Worm (Caenorhabditis elegans) whole organism, early embryonic: Measurements from ENCODE around the gene fbxb-47.

Experiments used
- B0310.2 ChIP-seq: sonication (generic microtip); optimal IDR thresholded peaks from 2 replicates; lab custom pipeline; 2016; ENCODE audit warnings: mild to moderate bottlenecking, missing genetic modification characterization, missing compliant biosample characterization
- F13C5.2 ChIP-seq: sonication (generic microtip); optimal IDR thresholded peaks from 2 replicates; lab custom pipeline; 2017; ENCODE audit warnings: mild to moderate bottlenecking, missing genetic modification characterization, inconsistent platforms, missing compliant biosample characterization
- aly-1 ChIP-seq: sonication (generic microtip); optimal IDR thresholded peaks from 2 replicates; lab custom pipeline; 2016; ENCODE audit warnings: missing genetic modification characterization, missing compliant biosample characterization
- ama-1 ChIP-seq: fragments of 150-350 bp; optimal IDR thresholded peaks from 2 replicates; lab custom pipeline; 2014
- ceh-13 ChIP-seq: fragments of 200-800 bp; sonication (Bioruptor generic); optimal IDR thresholded peaks from 2 replicates; lab custom pipeline; 2018; ENCODE audit warnings: mild to moderate bottlenecking, missing genetic modification characterization, missing compliant biosample characterization
- ceh-36 ChIP-seq: sonication (generic microtip); optimal IDR thresholded peaks from 2 replicates; lab custom pipeline; 2016; ENCODE audit warnings: missing genetic modification characterization, inconsistent platforms, missing compliant biosample characterization
- ets-7 ChIP-seq: sonication (generic microtip); optimal IDR thresholded peaks from 2 replicates; lab custom pipeline; 2016; ENCODE audit warnings: missing genotype, missing genetic modification characterization, missing compliant biosample characterization
- flt-1 ChIP-seq: fragments of 200-800 bp; sonication (Bioruptor generic); IDR thresholded peaks from 2 replicates; pipeline ENCODE4 v1.3.6; 2022; ENCODE audit warnings: missing genetic modification characterization, missing compliant biosample characterization
- hmbx-1 ChIP-seq: sonication (generic microtip); optimal IDR thresholded peaks from 2 replicates; lab custom pipeline; 2016; ENCODE audit warnings: mild to moderate bottlenecking, missing genetic modification characterization, missing compliant biosample characterization
- hmg-4 ChIP-seq: fragments of 200-800 bp; sonication (Bioruptor generic); optimal IDR thresholded peaks from 2 replicates; lab custom pipeline; 2018; ENCODE audit warnings: mild to moderate bottlenecking, missing genetic modification characterization, missing compliant biosample characterization
- hnd-1 ChIP-seq: sonication (generic microtip); optimal IDR thresholded peaks from 2 replicates; lab custom pipeline; 2016; ENCODE audit warnings: missing genetic modification characterization, missing compliant biosample characterization
- pes-1 ChIP-seq: fragments of 200-800 bp; sonication (Bioruptor generic); IDR thresholded peaks from 2 replicates; pipeline ENCODE4 v1.3.6; 2022; ENCODE audit warnings: missing genetic modification reagents, missing genetic modification characterization, missing compliant biosample characterization
- scrt-1 ChIP-seq: fragments of 200-800 bp; sonication (Bioruptor generic); IDR thresholded peaks from 2 replicates; pipeline ENCODE4 v1.3.6; 2022; ENCODE audit warnings: missing genetic modification characterization, missing compliant biosample characterization
- sea-1 ChIP-seq: fragments of 200-800 bp; sonication (Bioruptor generic); conservative IDR thresholded peaks from 2 replicates; pipeline ENCODE4 v1.3.6; 2022; ENCODE audit warnings: missing genetic modification characterization, missing compliant biosample characterization
- tbx-11 ChIP-seq: fragments of 200-800 bp; sonication (Bioruptor generic); IDR thresholded peaks from 2 replicates; pipeline ENCODE4 v1.3.6; 2022; ENCODE audit warnings: missing genetic modification characterization, missing compliant biosample characterization
- tbx-37 ChIP-seq: fragments of 200-800 bp; sonication (Bioruptor generic); conservative IDR thresholded peaks from 2 replicates; pipeline ENCODE4 v1.3.6; 2022; ENCODE audit warnings: missing genetic modification reagents, missing genetic modification characterization, missing compliant biosample characterization
- tra-4 ChIP-seq: sonication (generic microtip); optimal IDR thresholded peaks from 2 replicates; lab custom pipeline; 2017; ENCODE audit warnings: missing genetic modification characterization, missing compliant biosample characterization

The fbxb-47 gene

DNA sequence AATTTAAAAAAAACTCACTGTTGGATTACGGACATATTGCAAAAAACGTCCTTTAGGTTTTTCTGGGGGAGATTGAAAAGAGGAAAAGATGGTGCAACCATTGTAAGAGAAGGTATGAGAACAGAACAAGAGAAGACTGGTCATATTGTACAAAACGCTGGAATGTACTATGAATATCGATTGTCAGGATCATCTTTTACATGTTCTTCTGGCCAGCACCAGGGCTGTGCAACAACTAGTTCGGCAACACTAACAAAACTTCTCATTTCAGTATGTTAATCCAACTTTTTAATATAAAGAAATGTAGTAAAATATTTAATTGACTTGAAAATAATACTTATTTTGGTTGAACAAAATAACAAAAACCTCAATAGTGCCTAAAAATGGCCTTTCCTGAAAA is at the start of gene fbxb-47:
TSS of gene fbxb-47 (minus strand) at position 101 of the 400 bp plus-strand sequence.
- no peak for TF ChIP-seq sea-1
- TF ChIP-seq flt-1 (GFP tag; lab: Robert Waterston, UW): no peak
- no peak for TF ChIP-seq hmg-4 (GFP tag; lab: Kevin White, UChicago)
- TF ChIP-seq ets-7: no peak
- no peak for TF ChIP-seq pes-1 (GFP tag; lab: Robert Waterston, UW)
- TF ChIP-seq ceh-13 (GFP tag; lab: Kevin White, UChicago): no peak
- TF ChIP-seq aly-1: no peak
- no peak for TF ChIP-seq ama-1 (lab: Kevin White, UChicago)
- no peak for TF ChIP-seq B0310.2 (tag; lab: Kevin White, UChicago)
- no peak for TF ChIP-seq hmbx-1 (tag; lab: Kevin White, UChicago)
- no peak for TF ChIP-seq ceh-36 (tag; lab: Kevin White, UChicago)
- TF ChIP-seq F13C5.2 (tag; lab: Kevin White, UChicago): no peak
- TF ChIP-seq hnd-1: no peak
- no peak for TF ChIP-seq tra-4 (tag; lab: Kevin White, UChicago)
- no peak for TF ChIP-seq scrt-1 (GFP tag; lab: Robert Waterston, UW)
- no peak for TF ChIP-seq tbx-37 (GFP tag; lab: Robert Waterston, UW)
- TF ChIP-seq tbx-11: no peak

DNA sequence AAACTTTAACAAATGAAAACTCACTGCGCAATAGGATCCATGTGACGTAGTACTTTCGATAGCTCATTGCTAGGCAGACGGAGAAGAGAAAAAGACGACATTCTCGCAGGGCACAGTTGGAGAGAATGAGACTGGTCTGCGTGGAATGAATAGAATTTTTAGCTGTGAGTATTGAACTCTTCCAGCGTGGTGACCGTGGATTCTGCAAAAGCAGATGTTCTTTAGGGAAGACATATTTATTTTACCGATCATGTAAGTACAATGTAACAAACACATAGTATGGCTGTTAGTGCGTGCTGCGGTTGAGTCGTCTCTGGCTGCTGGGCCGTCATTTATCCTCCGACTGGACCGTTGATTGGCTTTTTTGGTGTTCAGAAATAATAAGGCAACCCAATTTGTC is 49.7 kb upstream of the fbxb-47 start, which contains the start of gene F36H5.9:
TSS of gene F36H5.9 (minus strand) at position 101 of the 400 bp plus-strand sequence.
- TF ChIP-seq ceh-36 (tag; lab: Kevin White, UChicago): no peak
- TF ChIP-seq tbx-11: no peak
- no peak for TF ChIP-seq ceh-13 (GFP tag; lab: Kevin White, UChicago)
- TF ChIP-seq ama-1 (lab: Kevin White, UChicago): no peak
- TF ChIP-seq B0310.2 (tag; lab: Kevin White, UChicago): no peak

DNA sequence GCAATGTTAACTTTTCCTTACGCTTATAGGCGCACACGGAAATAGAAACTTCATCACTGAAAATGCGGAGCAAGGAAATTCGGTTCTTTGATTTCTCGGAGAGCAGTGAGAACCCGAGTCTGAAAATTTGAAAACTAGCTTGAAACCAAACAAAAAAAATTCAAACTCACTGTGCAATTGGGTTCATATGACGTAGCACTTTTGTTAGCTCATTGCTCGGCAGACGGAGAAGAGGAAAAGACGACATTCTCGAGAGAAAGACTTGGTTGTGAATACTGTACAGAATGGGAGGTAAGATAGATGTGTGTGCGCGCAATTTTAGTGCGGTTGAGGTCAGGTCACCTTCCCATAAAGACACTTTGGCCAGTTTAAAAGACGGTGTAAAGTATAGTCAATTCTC is 47.1 kb upstream of the fbxb-47 start, which contains the start of the genes F36H5.13 and F36H5.8:
TSS of gene F36H5.13 (minus strand) at position 101 of the 400 bp plus-strand sequence.
TSS of gene F36H5.8 (minus strand) at position 274 of the 400 bp plus-strand sequence.
- TF ChIP-seq aly-1 (no peak), ceh-13 (GFP tag; lab: Kevin White, UChicago) (no peak), tbx-37 (GFP tag; lab: Robert Waterston, UW) (no peak), ama-1 (lab: Kevin White, UChicago) (no peak), tra-4 (tag; lab: Kevin White, UChicago) (no peak), F13C5.2 (tag; lab: Kevin White, UChicago) (no peak), hnd-1 (no peak), tbx-11 (no peak)

DNA sequence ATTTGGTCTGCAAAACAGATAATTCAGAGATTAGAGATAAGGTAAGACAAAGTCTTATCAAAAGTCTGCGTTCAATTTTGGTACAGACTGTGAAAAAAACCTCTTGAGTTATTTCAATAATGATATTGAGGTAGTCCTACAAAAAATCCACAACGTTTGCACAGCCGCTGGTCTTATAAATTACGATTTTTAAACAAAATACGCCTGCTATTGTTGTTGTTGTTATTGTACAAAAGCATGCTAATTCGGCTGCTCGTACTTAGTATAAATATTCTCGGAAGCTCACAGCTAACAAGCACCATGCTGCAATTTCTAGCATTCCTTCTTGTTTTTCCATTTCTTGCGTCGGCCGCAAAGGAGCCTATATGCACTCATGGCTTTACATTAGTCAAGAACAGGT is 40.9 kb upstream of the fbxb-47 start, which contains the start of gene clec-19:
TSS of gene clec-19 (plus strand) at position 301 of the 400 bp plus-strand sequence.
- no peak for TF ChIP-seq tra-4 (tag; lab: Kevin White, UChicago)
- no peak for TF ChIP-seq flt-1 (GFP tag; lab: Robert Waterston, UW)
- TF ChIP-seq aly-1: no peak
- TF ChIP-seq ets-7: no peak
- no peak for TF ChIP-seq ceh-36 (tag; lab: Kevin White, UChicago)

DNA sequence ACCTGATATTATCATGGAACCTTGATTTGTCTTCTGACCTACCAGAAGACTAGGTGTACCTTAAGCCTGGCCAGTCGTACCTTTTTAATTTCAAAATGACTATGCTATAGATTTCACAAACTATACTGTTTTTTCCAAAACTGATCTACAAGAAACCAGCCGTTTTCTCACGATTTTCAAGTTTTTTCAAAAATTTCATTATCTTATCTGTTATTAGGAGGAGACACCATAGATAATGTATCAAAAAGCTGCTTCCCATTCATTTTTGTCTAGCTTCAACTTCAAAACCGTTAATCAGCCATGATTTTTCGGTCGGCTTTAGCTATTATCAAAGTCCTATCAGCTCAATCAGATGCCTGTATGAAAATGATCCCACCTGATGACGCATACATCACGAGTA is 39.3 kb upstream of the fbxb-47 start, which contains the start of gene F36H5.12:
TSS of gene F36H5.12 (plus strand) at position 301 of the 400 bp plus-strand sequence.
- TF ChIP-seq F13C5.2 (tag; lab: Kevin White, UChicago): no peak
- TF ChIP-seq ets-7: no peak
- no peak for TF ChIP-seq ceh-13 (GFP tag; lab: Kevin White, UChicago)
- no peak for TF ChIP-seq ama-1 (lab: Kevin White, UChicago)
- TF ChIP-seq ceh-36 (tag; lab: Kevin White, UChicago): no peak
- no peak for TF ChIP-seq tra-4 (tag; lab: Kevin White, UChicago)
- TF ChIP-seq sea-1: no peak
- TF ChIP-seq pes-1 (GFP tag; lab: Robert Waterston, UW): no peak
- no peak for TF ChIP-seq aly-1
- TF ChIP-seq tbx-11: no peak
- no peak for TF ChIP-seq B0310.2 (tag; lab: Kevin White, UChicago)
- no peak for TF ChIP-seq tbx-37 (GFP tag; lab: Robert Waterston, UW)
- TF ChIP-seq flt-1 (GFP tag; lab: Robert Waterston, UW): no peak
- no peak for TF ChIP-seq hmg-4 (GFP tag; lab: Kevin White, UChicago)

DNA sequence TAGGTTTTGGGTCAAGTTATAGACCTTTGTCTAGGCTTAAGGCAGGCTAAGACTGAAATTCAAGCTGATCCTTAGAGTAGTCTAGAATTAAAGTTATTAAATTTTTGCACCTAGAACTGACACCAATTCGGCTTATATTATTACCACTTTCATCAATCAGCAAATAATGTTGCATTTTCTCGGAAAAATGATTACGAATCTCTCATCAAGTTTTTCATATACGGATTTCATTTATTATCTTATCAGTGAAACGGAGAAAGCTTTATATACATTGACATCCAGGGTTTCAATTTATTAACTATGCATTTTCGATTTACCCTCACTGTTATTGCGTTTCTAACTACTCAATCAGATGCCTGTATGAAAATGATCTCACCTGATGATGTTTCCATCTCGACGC is 38.0 kb upstream of the fbxb-47 start, which contains the start of gene K07G6.1:
TSS of gene K07G6.1 (plus strand) at position 301 of the 400 bp plus-strand sequence.
- no peak for TF ChIP-seq ceh-36 (tag; lab: Kevin White, UChicago)
- TF ChIP-seq F13C5.2 (tag; lab: Kevin White, UChicago): no peak
- TF ChIP-seq scrt-1 (GFP tag; lab: Robert Waterston, UW): no peak
- TF ChIP-seq B0310.2 (tag; lab: Kevin White, UChicago): no peak
- no peak for TF ChIP-seq flt-1 (GFP tag; lab: Robert Waterston, UW)

DNA sequence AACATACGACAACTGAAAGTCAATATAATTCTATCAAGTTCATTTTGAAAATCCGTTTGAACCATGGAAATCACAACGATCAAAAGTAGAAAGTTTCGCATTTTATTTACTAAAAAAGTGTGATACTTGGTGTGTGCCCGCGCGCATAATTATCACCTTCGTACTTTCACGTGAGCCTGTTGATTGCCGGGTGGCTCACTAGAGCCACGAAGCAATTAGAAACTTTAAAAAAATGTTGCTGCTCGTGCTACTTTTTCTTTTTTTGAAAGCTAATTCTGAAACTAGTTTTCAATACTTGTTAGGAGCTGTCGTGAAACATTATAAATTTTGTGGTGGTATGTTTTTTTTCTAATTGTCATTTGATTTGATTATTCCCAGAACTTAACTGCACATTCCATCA is 35.6 kb upstream of the fbxb-47 start, which contains the start of the genes irld-9 and irld-33:
TSS of gene irld-9 (minus strand) at position 101 of the 400 bp plus-strand sequence.
TSS of gene irld-33 (plus strand) at position 209 of the 400 bp plus-strand sequence.
- TF ChIP-seq pes-1 (GFP tag; lab: Robert Waterston, UW) (no peak), F13C5.2 (tag; lab: Kevin White, UChicago) (no peak), aly-1 (no peak), ets-7 (no peak), flt-1 (GFP tag; lab: Robert Waterston, UW) (no peak), tbx-11 (no peak), ceh-13 (GFP tag; lab: Kevin White, UChicago) (no peak), hnd-1 (no peak), tra-4 (tag; lab: Kevin White, UChicago) (no peak), B0310.2 (tag; lab: Kevin White, UChicago) (no peak), scrt-1 (GFP tag; lab: Robert Waterston, UW) (no peak), hmg-4 (GFP tag; lab: Kevin White, UChicago) (no peak), sea-1 (no peak), ceh-36 (tag; lab: Kevin White, UChicago) (no peak), tbx-37 (GFP tag; lab: Robert Waterston, UW) (no peak)
